Worm (Caenorhabditis elegans): ENCODE data around the gene npp-23.

npp-23 gene

DNA sequence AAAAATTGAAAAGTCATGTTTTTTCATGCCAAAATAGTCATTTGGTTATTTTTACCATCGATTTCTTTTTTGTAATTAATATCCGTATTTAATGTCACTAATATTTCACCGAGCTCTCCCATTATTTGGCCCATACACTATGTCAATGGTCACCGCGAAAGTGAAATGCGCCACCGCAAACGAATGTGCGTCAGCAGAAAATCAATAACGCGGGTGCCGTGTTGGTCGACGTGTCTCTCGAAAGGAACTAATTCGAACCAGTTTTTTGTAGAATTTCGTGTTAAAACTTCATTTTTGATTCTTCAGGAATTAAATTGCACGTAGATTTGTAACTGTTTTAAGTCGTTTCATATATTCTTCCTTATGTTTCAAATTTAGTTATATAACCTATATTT is 42.9 kb downstream of the npp-23 start:
- peak; percentile 9 for TF ChIP-seq unc-120 (tag; optimal IDR thresholded peaks at IDR 0.05; ENCODE audit: poor library complexity, severe bottlenecking)
- no peak for TF ChIP-seq lsy-2 (tag; optimal IDR thresholded peaks at IDR 0.05)
- TF ChIP-seq tbx-8 (GFP tag; optimal IDR thresholded peaks at IDR 0.05), result no peak
- TF ChIP-seq mab-5 (tag; optimal IDR thresholded peaks at IDR 0.05), result no peak

DNA sequence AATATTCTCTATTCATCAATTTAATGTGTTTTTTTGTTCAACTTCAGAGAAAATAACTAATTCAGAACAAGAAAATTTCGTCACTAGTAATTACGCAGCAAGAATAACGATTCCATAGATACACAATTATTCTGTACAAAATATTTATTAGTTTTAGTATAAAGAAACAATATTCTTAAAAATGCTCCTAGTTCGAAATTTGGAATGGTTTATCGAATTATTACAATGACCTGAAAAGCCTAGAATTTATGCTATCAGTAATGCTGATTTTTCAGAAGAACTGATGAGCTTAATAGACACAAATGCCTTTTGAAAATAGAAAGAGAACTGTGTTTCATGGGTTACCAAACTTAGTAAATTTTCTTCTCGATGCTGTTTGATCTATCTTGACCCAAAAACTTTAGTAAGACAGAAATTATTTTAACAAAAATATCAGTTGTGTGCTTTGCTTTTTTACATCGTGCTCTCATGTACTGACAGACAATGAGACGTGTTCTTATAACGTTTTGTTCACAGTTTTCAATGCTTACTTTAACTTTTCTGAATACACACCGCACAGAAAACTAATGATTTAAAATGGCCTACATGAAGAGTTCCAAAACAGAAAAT is 43.4 kb downstream of the npp-23 start:
- no peak for TF ChIP-seq nhr-28 (tag; optimal IDR thresholded peaks at IDR 0.05)
- TF ChIP-seq mep-1 (tag; optimal IDR thresholded peaks at IDR 0.05), result no peak
- TF ChIP-seq mab-5 (tag; optimal IDR thresholded peaks at IDR 0.05), result no peak
- TF ChIP-seq ces-1 (GFP tag; optimal IDR thresholded peaks at IDR 0.05), result no peak

DNA sequence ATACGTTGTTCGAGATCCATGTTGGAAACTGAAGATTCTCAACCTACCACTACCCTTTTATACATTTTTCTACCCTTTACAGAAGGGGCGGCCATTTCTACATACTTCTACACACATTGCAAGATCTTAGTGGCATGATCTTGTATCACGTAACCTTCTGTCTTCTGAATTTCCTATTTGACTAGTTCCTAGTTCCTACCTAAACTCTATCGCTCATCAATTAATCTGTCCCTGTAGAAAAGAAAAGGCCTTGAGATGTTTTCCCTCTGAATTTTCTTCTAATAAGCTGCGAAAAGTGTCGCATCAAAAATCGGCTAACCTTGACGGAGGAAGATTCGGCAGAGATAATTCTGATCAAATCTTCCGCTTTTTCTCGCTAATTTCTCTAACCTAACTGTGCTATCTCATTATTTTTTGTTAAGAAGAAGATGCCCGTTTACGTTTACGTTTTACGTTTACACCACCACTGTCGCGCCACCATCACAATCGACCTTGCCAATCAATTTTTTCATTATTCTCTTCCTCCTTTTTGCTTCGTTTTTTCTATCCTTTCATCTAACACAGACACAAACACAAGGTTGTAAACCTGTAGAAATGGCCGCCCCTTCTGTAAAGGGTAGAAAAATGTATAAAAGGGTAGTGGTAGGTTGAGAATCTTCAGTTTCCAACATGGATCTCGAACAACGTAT is 45.2 kb downstream of the npp-23 start, which contains the start of the genes col-117 and col-3:
col-117 (minus strand) TSS at position 51 of the 689 bp plus-strand sequence.
col-3 (plus strand) TSS at position 639 of the 689 bp plus-strand sequence.
- no peak for TF ChIP-seq mls-2 (tag; optimal IDR thresholded peaks at IDR 0.05)
- TF ChIP-seq ces-1 (GFP tag; optimal IDR thresholded peaks at IDR 0.05), result no peak
- TF ChIP-seq nhr-12 (tag; optimal IDR thresholded peaks at IDR 0.05), result no peak
- TF ChIP-seq elt-1 (tag; optimal IDR thresholded peaks at IDR 0.05; ENCODE audit: borderline replicate concordance, insufficient read depth), result peak; percentile 77
- TF ChIP-seq zip-8 (tag; optimal IDR thresholded peaks at IDR 0.05), result no peak
- TF ChIP-seq nhr-237 (tag; optimal IDR thresholded peaks at IDR 0.05), result no peak
- TF ChIP-seq flh-1 (GFP tag; optimal IDR thresholded peaks at IDR 0.05), result no peak
- TF ChIP-seq pha-4 (tag; optimal IDR thresholded peaks at IDR 0.05), result no peak
- TF ChIP-seq ceh-83 (GFP tag; optimal IDR thresholded peaks at IDR 0.05), result no peak
- TF ChIP-seq ham-2 (GFP tag; optimal IDR thresholded peaks at IDR 0.05), result peak; percentile 72
- no peak for TF ChIP-seq elt-3 (tag; optimal IDR thresholded peaks at IDR 0.05)
- no peak for TF ChIP-seq unc-120 (tag; optimal IDR thresholded peaks at IDR 0.05; ENCODE audit: poor library complexity, severe bottlenecking)
- TF ChIP-seq ceh-39 (tag; optimal IDR thresholded peaks at IDR 0.05), result no peak

DNA sequence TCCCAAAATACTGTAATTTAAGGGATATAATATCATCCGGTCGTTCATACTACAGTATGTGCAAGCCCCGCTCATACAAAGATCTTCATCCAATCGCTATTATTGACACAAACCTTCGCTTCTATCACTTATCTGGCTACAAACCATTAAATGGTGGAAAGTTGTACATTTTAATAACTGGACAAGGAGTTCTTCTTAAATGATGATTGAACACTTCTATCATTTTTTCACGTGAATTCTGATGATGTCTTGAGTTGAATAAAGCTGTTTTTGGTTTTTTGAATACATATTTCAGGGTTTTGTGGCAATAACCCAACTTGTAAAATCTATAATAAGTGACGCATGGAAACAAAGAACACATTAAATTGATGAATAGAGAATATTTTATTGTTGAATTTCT is 46.9 kb downstream of the npp-23 start:
- no peak for TF ChIP-seq ham-2 (GFP tag; optimal IDR thresholded peaks at IDR 0.05)
- no peak for TF ChIP-seq flh-1 (GFP tag; optimal IDR thresholded peaks at IDR 0.05)
- no peak for TF ChIP-seq ces-1 (GFP tag; optimal IDR thresholded peaks at IDR 0.05)
- no peak for TF ChIP-seq lin-32 (GFP tag; optimal IDR thresholded peaks at IDR 0.05)
- no peak for TF ChIP-seq elt-1 (tag; optimal IDR thresholded peaks at IDR 0.05; ENCODE audit: borderline replicate concordance, insufficient read depth)
- no peak for TF ChIP-seq mls-2 (tag; optimal IDR thresholded peaks at IDR 0.05)
- no peak for TF ChIP-seq nhr-28 (tag; optimal IDR thresholded peaks at IDR 0.05)
- no peak for TF ChIP-seq unc-120 (tag; optimal IDR thresholded peaks at IDR 0.05; ENCODE audit: poor library complexity, severe bottlenecking)
- no peak for TF ChIP-seq M03D4.4 (tag; optimal IDR thresholded peaks at IDR 0.05)
- TF ChIP-seq lin-13 (tag; optimal IDR thresholded peaks at IDR 0.05), result no peak
- no peak for TF ChIP-seq ztf-11 (tag; optimal IDR thresholded peaks at IDR 0.05)
- TF ChIP-seq nhr-2 (tag; optimal IDR thresholded peaks at IDR 0.05), result no peak

DNA sequence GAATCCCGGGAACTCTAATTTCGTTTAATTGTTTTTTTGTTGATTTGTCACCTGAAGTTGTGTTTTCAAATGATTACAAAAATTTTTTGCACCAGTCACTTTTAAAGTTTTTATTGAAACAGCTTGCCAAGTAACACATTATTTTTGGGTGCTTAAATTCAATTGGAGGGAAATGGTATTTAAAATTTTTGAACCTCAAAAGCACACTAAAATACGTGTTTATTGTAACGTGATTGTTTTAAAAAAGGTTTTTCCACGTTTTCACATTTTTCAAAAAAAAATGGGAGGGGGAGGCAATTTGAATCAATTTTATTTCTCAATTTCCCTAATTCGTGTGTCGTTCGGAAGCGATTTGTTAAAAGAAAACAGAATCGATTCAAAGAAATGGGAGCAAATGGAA is 48.3 kb downstream of the npp-23 start, which contains the start of gene T28C6.5:
T28C6.5 (plus strand) TSS at position 301 of the 400 bp plus-strand sequence.
- TF ChIP-seq ceh-39 (tag; optimal IDR thresholded peaks at IDR 0.05) (no peak), tbx-8 (GFP tag; optimal IDR thresholded peaks at IDR 0.05) (no peak), mep-1 (tag; optimal IDR thresholded peaks at IDR 0.05) (no peak), sem-2 (GFP tag; optimal IDR thresholded peaks at IDR 0.05) (no peak), flh-1 (GFP tag; optimal IDR thresholded peaks at IDR 0.05) (no peak), elt-1 (tag; optimal IDR thresholded peaks at IDR 0.05; ENCODE audit: borderline replicate concordance, insufficient read depth) (no peak), ceh-83 (GFP tag; optimal IDR thresholded peaks at IDR 0.05) (no peak), pha-4 (tag; optimal IDR thresholded peaks at IDR 0.05) (no peak), nhr-12 (tag; optimal IDR thresholded peaks at IDR 0.05) (no peak), nhr-76 (tag; optimal IDR thresholded peaks at IDR 0.05) (no peak), nhr-2 (tag; optimal IDR thresholded peaks at IDR 0.05) (no peak), unc-39 (tag; optimal IDR thresholded peaks at IDR 0.05) (no peak)

DNA sequence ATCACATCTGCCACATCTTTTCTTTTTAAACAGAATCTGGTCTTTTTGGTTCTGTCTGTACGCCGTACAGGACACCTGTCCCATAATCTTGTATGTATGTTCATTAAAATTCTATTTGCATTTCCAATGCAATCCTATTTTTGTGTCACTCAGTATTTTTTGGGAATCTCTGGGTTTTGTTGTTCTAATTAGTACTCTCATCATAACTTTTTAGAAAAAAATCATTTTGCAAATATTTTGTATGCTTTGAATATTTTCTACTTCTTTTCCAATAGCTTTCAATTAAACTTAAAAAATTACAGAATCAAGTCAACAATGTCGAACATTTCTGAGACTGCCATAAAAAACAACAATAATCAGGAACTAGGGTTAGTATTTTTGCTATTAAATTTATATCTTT is 49.4 kb downstream of the npp-23 start, which contains the start of gene T28C6.3:
T28C6.3 (plus strand) TSS at position 301 of the 400 bp plus-strand sequence.
- TF ChIP-seq unc-39 (tag; optimal IDR thresholded peaks at IDR 0.05), result no peak
- no peak for TF ChIP-seq nhr-28 (tag; optimal IDR thresholded peaks at IDR 0.05)
- no peak for TF ChIP-seq pha-4 (tag; optimal IDR thresholded peaks at IDR 0.05)
- no peak for TF ChIP-seq zip-8 (tag; optimal IDR thresholded peaks at IDR 0.05)
- no peak for TF ChIP-seq cnd-1 (tag; optimal IDR thresholded peaks at IDR 0.05)
- TF ChIP-seq sem-2 (GFP tag; optimal IDR thresholded peaks at IDR 0.05), result no peak
- no peak for TF ChIP-seq flh-1 (GFP tag; optimal IDR thresholded peaks at IDR 0.05)
- TF ChIP-seq nhr-12 (tag; optimal IDR thresholded peaks at IDR 0.05), result no peak
- TF ChIP-seq ces-1 (GFP tag; optimal IDR thresholded peaks at IDR 0.05), result no peak

Data from whole organism, mixed stage, embryonic.